Fruit fly (Drosophila melanogaster): ENCODE results near the gene CG13024.
A peak's percentile ranks its signal among the peaks of the same experiment; 100 is the strongest.

The CG13024 gene

dm6 chr3L:16842952-16843351 is 14.1 kb upstream of the CG13024 start:
- TF ChIP-seq CG1620 (GFP tag; optimal IDR thresholded peaks at IDR 0.05) (no peak), Mnt (GFP tag; optimal IDR thresholded peaks at IDR 0.05) (peak; percentile 25), cic (GFP tag; optimal IDR thresholded peaks at IDR 0.05) (peak; percentile 95), CG5204 (GFP tag; optimal IDR thresholded peaks at IDR 0.05) (no peak)

dm6 chr3L:16842087-16842567 is 13.3 kb upstream of the CG13024 start, which contains the start of gene TSG101:
TSS of gene TSG101 (plus strand) at chr3L:16842294.
- no peak for TF ChIP-seq ovo (GFP tag; optimal IDR thresholded peaks at IDR 0.05)
- TF ChIP-seq CG5204 (GFP tag; optimal IDR thresholded peaks at IDR 0.05), result no peak
- no peak for TF ChIP-seq bab1 (GFP tag; optimal IDR thresholded peaks at IDR 0.05)
- TF ChIP-seq CG14711 (tag; optimal IDR thresholded peaks at IDR 0.05), result no peak
- peak; percentile 8 for TF ChIP-seq CG33017 (tag; optimal IDR thresholded peaks at IDR 0.05)
- TF ChIP-seq Mnt (GFP tag; optimal IDR thresholded peaks at IDR 0.05), result no peak
- TF ChIP-seq CG1620 (GFP tag; optimal IDR thresholded peaks at IDR 0.05), result no peak
- TF ChIP-seq CG7101 (tag; optimal IDR thresholded peaks at IDR 0.05), result no peak

- TF ChIP-seq Clk (GFP tag; optimal IDR thresholded peaks at IDR 0.05) (no peak), CG7101 (tag; optimal IDR thresholded peaks at IDR 0.05) (no peak), CG11617 (GFP tag; optimal IDR thresholded peaks at IDR 0.05) (no peak), CG5204 (GFP tag; optimal IDR thresholded peaks at IDR 0.05) (no peak), toe (GFP tag; optimal IDR thresholded peaks at IDR 0.05) (no peak), pad (GFP tag; optimal IDR thresholded peaks at IDR 0.05) (no peak), Hr96 (GFP tag; optimal IDR thresholded peaks at IDR 0.05) (no peak), CG14711 (tag; optimal IDR thresholded peaks at IDR 0.05) (no peak), kay (GFP tag; ENCODE audit: borderline replicate concordance) (no peak), cnc (optimal IDR thresholded peaks at IDR 0.05) (no peak), Crg-1 (GFP tag; optimal IDR thresholded peaks at IDR 0.05) (no peak), bab1 (GFP tag; optimal IDR thresholded peaks at IDR 0.05) (no peak)
Observed at dm6 chr3L:16840540-16840939, 11.7 kb upstream of the CG13024 start.

- TF ChIP-seq Mnt (GFP tag; optimal IDR thresholded peaks at IDR 0.05), result no peak
- TF ChIP-seq pad (GFP tag; optimal IDR thresholded peaks at IDR 0.05), result no peak
Observed at dm6 chr3L:16836732-16837131, 7.9 kb upstream of the CG13024 start.

- no peak for TF ChIP-seq Mnt (GFP tag; optimal IDR thresholded peaks at IDR 0.05)
- no peak for TF ChIP-seq kay (GFP tag; ENCODE audit: borderline replicate concordance)
- TF ChIP-seq pad (GFP tag; optimal IDR thresholded peaks at IDR 0.05), result no peak
- TF ChIP-seq CG12768 (GFP tag; optimal IDR thresholded peaks at IDR 0.05), result no peak
- no peak for TF ChIP-seq cic (GFP tag; optimal IDR thresholded peaks at IDR 0.05)
Observed at dm6 chr3L:16829983-16830382, 1.1 kb upstream of the CG13024 start.

dm6 chr3L:16825195-16825594 is 3.7 kb downstream of the CG13024 start:
- TF ChIP-seq bab1 (GFP tag; optimal IDR thresholded peaks at IDR 0.05) (no peak), Mnt (GFP tag; optimal IDR thresholded peaks at IDR 0.05) (no peak), Clk (GFP tag; optimal IDR thresholded peaks at IDR 0.05) (no peak)

dm6 chr3L:16824725-16825124 is 4.1 kb downstream of the CG13024 start:
- no peak for TF ChIP-seq CG7045 (GFP tag; optimal IDR thresholded peaks at IDR 0.05)
- TF ChIP-seq bab1 (GFP tag; optimal IDR thresholded peaks at IDR 0.05), result no peak
- no peak for TF ChIP-seq pad (GFP tag; optimal IDR thresholded peaks at IDR 0.05)
- no peak for TF ChIP-seq CG11617 (GFP tag; optimal IDR thresholded peaks at IDR 0.05)
- TF ChIP-seq cnc (optimal IDR thresholded peaks at IDR 0.05), result no peak
- no peak for TF ChIP-seq toe (GFP tag; optimal IDR thresholded peaks at IDR 0.05)
- no peak for TF ChIP-seq ovo (GFP tag; optimal IDR thresholded peaks at IDR 0.05)

dm6 chr3L:16818063-16818462 is 10.8 kb downstream of the CG13024 start:
- TF ChIP-seq Mnt (GFP tag; optimal IDR thresholded peaks at IDR 0.05) (no peak), bab1 (GFP tag; optimal IDR thresholded peaks at IDR 0.05) (no peak), tj (GFP tag; optimal IDR thresholded peaks at IDR 0.05) (no peak), kay (GFP tag; ENCODE audit: borderline replicate concordance) (no peak), cnc (optimal IDR thresholded peaks at IDR 0.05) (no peak), Clk (GFP tag; optimal IDR thresholded peaks at IDR 0.05) (no peak), CG14711 (tag; optimal IDR thresholded peaks at IDR 0.05) (no peak), ovo (GFP tag; optimal IDR thresholded peaks at IDR 0.05) (no peak)

- TF ChIP-seq CG12768 (GFP tag; optimal IDR thresholded peaks at IDR 0.05) (no peak), bab1 (GFP tag; optimal IDR thresholded peaks at IDR 0.05) (no peak), Hr96 (GFP tag; optimal IDR thresholded peaks at IDR 0.05) (no peak), cnc (optimal IDR thresholded peaks at IDR 0.05) (no peak), CG1620 (GFP tag; optimal IDR thresholded peaks at IDR 0.05) (no peak), Crg-1 (GFP tag; optimal IDR thresholded peaks at IDR 0.05) (no peak), CG33017 (tag; optimal IDR thresholded peaks at IDR 0.05) (no peak), CG14711 (tag; optimal IDR thresholded peaks at IDR 0.05) (no peak), CG7045 (GFP tag; optimal IDR thresholded peaks at IDR 0.05) (no peak), CG11617 (GFP tag; optimal IDR thresholded peaks at IDR 0.05) (no peak), toe (GFP tag; optimal IDR thresholded peaks at IDR 0.05) (no peak), Clk (GFP tag; optimal IDR thresholded peaks at IDR 0.05) (no peak), kay (GFP tag; ENCODE audit: borderline replicate concordance) (no peak)
Observed at dm6 chr3L:16813984-16814383, 14.9 kb downstream of the CG13024 start.

Measured in whole organism, adult.